Fruit fly (Drosophila melanogaster) whole organism, embryonic: ENCODE measurements around the gene CG18749.

Experiments
- Antp ChIP-seq: fragments of 200-800 bp; sonication (Bioruptor generic); optimal IDR thresholded peaks from 3 replicates; lab custom pipeline; 2016; ENCODE audit warnings: missing biosample characterization, missing genetic modification characterization
- Asciz ChIP-seq: fragments of 200-800 bp; sonication (Bioruptor generic); optimal IDR thresholded peaks from 2 replicates; lab custom pipeline; 2017; ENCODE audit warnings: missing biosample characterization, mild to moderate bottlenecking, missing genetic modification characterization, missing genetic modification reagents
- CG10267 ChIP-seq: fragments of 200-800 bp; sonication (Bioruptor generic); optimal IDR thresholded peaks from 2 replicates; lab custom pipeline; 2018; ENCODE audit warnings: missing biosample characterization, mild to moderate bottlenecking, missing genetic modification characterization, moderate library complexity
- CG10321 ChIP-seq: fragments of 200-800 bp; sonication (Bioruptor generic); IDR thresholded peaks from 2 replicates; pipeline ENCODE4 v1.3.6; 2022; ENCODE audit warnings: missing biosample characterization, missing genetic modification characterization
- CG11398 ChIP-seq: fragments of 200-800 bp; sonication (Bioruptor generic); optimal IDR thresholded peaks from 2 replicates; lab custom pipeline; 2016; ENCODE audit warnings: missing biosample characterization, missing genetic modification characterization
- CG11504 ChIP-seq: fragments of 200-800 bp; sonication (Bioruptor generic); optimal IDR thresholded peaks from 3 replicates; lab custom pipeline; 2019; ENCODE audit warnings: missing biosample characterization, mild to moderate bottlenecking, missing genetic modification characterization, moderate library complexity
- CG1233 ChIP-seq: fragments of 200-800 bp; sonication (Bioruptor generic); optimal IDR thresholded peaks from 4 replicates; lab custom pipeline; 2018; ENCODE audit warnings: missing biosample characterization, mild to moderate bottlenecking, missing genetic modification characterization
- CG12744 ChIP-seq: fragments of 200-800 bp; sonication (Bioruptor generic); optimal IDR thresholded peaks from 2 replicates; lab custom pipeline; 2016; ENCODE audit warnings: missing biosample characterization, missing genetic modification characterization
- CG14710 ChIP-seq: fragments of 200-800 bp; sonication (Bioruptor generic); optimal IDR thresholded peaks from 3 replicates; lab custom pipeline; 2019; ENCODE audit warnings: missing biosample characterization, mild to moderate bottlenecking, missing genetic modification characterization, moderate library complexity
- CG14965 ChIP-seq: fragments of 200-800 bp; sonication (Bioruptor generic); optimal IDR thresholded peaks from 2 replicates; lab custom pipeline; 2016; ENCODE audit warnings: missing biosample characterization, missing genetic modification characterization, borderline replicate concordance
- CG1603 ChIP-seq: fragments of 200-800 bp; sonication (Bioruptor generic); optimal IDR thresholded peaks from 2 replicates; lab custom pipeline; 2019; ENCODE audit warnings: missing biosample characterization, mild to moderate bottlenecking, missing genetic modification characterization, moderate library complexity
- CG17359 ChIP-seq: fragments of 200-800 bp; sonication (Bioruptor generic); optimal IDR thresholded peaks from 3 replicates; lab custom pipeline; 2018; ENCODE audit warnings: missing biosample characterization, mild to moderate bottlenecking, missing genetic modification characterization, moderate library complexity
- CG17361 ChIP-seq: fragments of 200-800 bp; sonication (Bioruptor generic); IDR thresholded peaks from 3 replicates; pipeline ENCODE4 v1.3.6; 2022; ENCODE audit warnings: missing biosample characterization, missing genetic modification characterization
- CG17385 ChIP-seq: fragments of 200-800 bp; sonication (Bioruptor generic); optimal IDR thresholded peaks from 3 replicates; lab custom pipeline; 2018; ENCODE audit warnings: missing biosample characterization, mild to moderate bottlenecking, missing genetic modification characterization
- CG17612 ChIP-seq: fragments of 200-800 bp; sonication (Bioruptor generic); IDR thresholded peaks from 2 replicates; pipeline ENCODE4 v1.3.6; 2022; ENCODE audit warnings: missing biosample characterization, missing genetic modification characterization
- CG2199 ChIP-seq: fragments of 200-800 bp; sonication (Bioruptor generic); IDR thresholded peaks from 3 replicates; pipeline ENCODE4 v1.3.6; 2022; ENCODE audit warnings: missing biosample characterization, missing genetic modification characterization
- CG3163 ChIP-seq: fragments of 200-800 bp; sonication (Bioruptor generic); optimal IDR thresholded peaks from 3 replicates; lab custom pipeline; 2016; ENCODE audit warnings: missing biosample characterization, missing genetic modification characterization
- CG34224 ChIP-seq: fragments of 200-800 bp; sonication (Bioruptor generic); IDR thresholded peaks from 3 replicates; pipeline ENCODE4 v1.3.6; 2022; ENCODE audit warnings: missing biosample characterization, missing genetic modification characterization; ENCODE audit not compliant: partially characterized antibody
- CG4360 ChIP-seq: fragments of 200-800 bp; sonication (Bioruptor generic); IDR thresholded peaks from 2 replicates; pipeline ENCODE4 v1.3.6; 2022; ENCODE audit warnings: missing biosample characterization, missing genetic modification characterization
- CG6254 ChIP-seq: fragments of 200-800 bp; sonication (Bioruptor generic); optimal IDR thresholded peaks from 3 replicates; lab custom pipeline; 2017; ENCODE audit warnings: mild to moderate bottlenecking, missing biosample characterization, missing genetic modification reagents, missing genetic modification characterization
- CG7928 ChIP-seq: fragments of 200-800 bp; sonication (Bioruptor generic); optimal IDR thresholded peaks from 2 replicates; lab custom pipeline; 2017; ENCODE audit warnings: missing biosample characterization, mild to moderate bottlenecking, missing genetic modification characterization
- CTCF ChIP-seq: fragments of 200-800 bp; sonication (Bioruptor generic); optimal IDR thresholded peaks from 2 replicates; lab custom pipeline; 2017; ENCODE audit warnings: missing biosample characterization, mild to moderate bottlenecking, missing genetic modification characterization, moderate library complexity
- Dbx ChIP-seq: fragments of 200-800 bp; sonication (Bioruptor generic); IDR thresholded peaks from 3 replicates; pipeline ENCODE4 v1.3.6; 2022; ENCODE audit warnings: missing biosample characterization, missing genetic modification characterization
- Deaf1 ChIP-seq: fragments of 200-800 bp; optimal IDR thresholded peaks from 3 replicates; lab custom pipeline; 2019; ENCODE audit warnings: missing biosample characterization, mild to moderate bottlenecking, missing genetic modification characterization, moderate library complexity
- Fer2 ChIP-seq: fragments of 200-800 bp; sonication (Bioruptor generic); optimal IDR thresholded peaks from 2 replicates; lab custom pipeline; 2018; ENCODE audit warnings: missing biosample characterization, mild to moderate bottlenecking, missing genetic modification characterization, moderate library complexity
- H2.0 ChIP-seq: fragments of 200-800 bp; sonication (Bioruptor generic); IDR thresholded peaks from 2 replicates; pipeline ENCODE4 v1.3.6; 2022; ENCODE audit warnings: missing biosample characterization, missing genetic modification characterization
- HLHmδ ChIP-seq: fragments of 200-800 bp; sonication (Bioruptor generic); optimal IDR thresholded peaks from 2 replicates; lab custom pipeline; 2018; ENCODE audit warnings: missing biosample characterization, mild to moderate bottlenecking, missing genetic modification characterization, moderate library complexity
- Pdp1 ChIP-seq, 2 experiments: fragments of 200-800 bp; sonication (Bioruptor generic); optimal IDR thresholded peaks; 3 replicates each; lab custom pipeline; 2016; ENCODE audit warnings: missing biosample characterization in 2 of 2, missing genetic modification characterization in 2 of 2, mild to moderate bottlenecking in 1 of 2, moderate library complexity in 1 of 2
- ab ChIP-seq: fragments of 200-800 bp; sonication (Bioruptor generic); optimal IDR thresholded peaks from 2 replicates; lab custom pipeline; 2016; ENCODE audit warnings: missing biosample characterization, missing genetic modification characterization
- cato ChIP-seq: fragments of 200-800 bp; sonication (Bioruptor generic); optimal IDR thresholded peaks from 2 replicates; lab custom pipeline; 2016; ENCODE audit warnings: missing biosample characterization, missing genetic modification characterization, borderline replicate concordance
- chinmo ChIP-seq: fragments of 200-800 bp; sonication (Bioruptor generic); IDR thresholded peaks from 4 replicates; pipeline ENCODE4 v1.3.6; 2022; ENCODE audit warnings: missing biosample characterization, missing genetic modification characterization; ENCODE audit not compliant: partially characterized antibody
- corto ChIP-seq: fragments of 200-800 bp; sonication (Bioruptor generic); optimal IDR thresholded peaks from 2 replicates; lab custom pipeline; 2016; ENCODE audit warnings: missing biosample characterization, mild to moderate bottlenecking, missing genetic modification characterization, moderate library complexity
- dmrt99B ChIP-seq: fragments of 200-800 bp; sonication (Bioruptor generic); optimal IDR thresholded peaks from 2 replicates; lab custom pipeline; 2018; ENCODE audit warnings: missing biosample characterization, mild to moderate bottlenecking, missing genetic modification characterization, moderate library complexity
- h ChIP-seq: fragments of >200 bp; optimal IDR thresholded peaks from 2 replicates; lab custom pipeline; 2017
- her ChIP-seq: fragments of 200-800 bp; sonication (Bioruptor generic); optimal IDR thresholded peaks from 2 replicates; lab custom pipeline; 2016; ENCODE audit warnings: missing biosample characterization, missing genetic modification characterization
- kay ChIP-seq: fragments of 200-800 bp; sonication (Bioruptor generic); optimal IDR thresholded peaks from 2 replicates; lab custom pipeline; 2016; ENCODE audit warnings: missing biosample characterization, missing genetic modification characterization
- nom ChIP-seq: fragments of 200-800 bp; sonication (Bioruptor generic); optimal IDR thresholded peaks from 2 replicates; lab custom pipeline; 2017; ENCODE audit warnings: missing biosample characterization, missing genetic modification characterization, mild to moderate bottlenecking, moderate library complexity, missing genetic modification reagents
- oc ChIP-seq: fragments of 200-800 bp; sonication (Bioruptor generic); optimal IDR thresholded peaks from 2 replicates; lab custom pipeline; 2018; ENCODE audit warnings: missing biosample characterization, mild to moderate bottlenecking, missing genetic modification characterization, moderate library complexity
- peb ChIP-seq: fragments of 200-800 bp; sonication (Bioruptor generic); IDR thresholded peaks from 2 replicates; pipeline ENCODE4 v1.3.6; 2022; ENCODE audit warnings: missing biosample characterization, missing genetic modification characterization
- prd ChIP-seq, 3 experiments: fragments of >200 bp in 2 of 3; fragments of 200-800 bp in 1 of 3; sonication (Bioruptor generic) in 1 of 3; optimal IDR thresholded peaks in 2 of 3; IDR thresholded peaks in 1 of 3; 2 replicates in 2 of 3; 3 replicates in 1 of 3; pipeline versions ENCODE4 v1.3.6 to Lab custom; 2017 to 2022; ENCODE audit warnings: missing biosample characterization in 1 of 3, missing genetic modification characterization in 1 of 3
- pros ChIP-seq: fragments of 200-800 bp; sonication (Bioruptor generic); optimal IDR thresholded peaks from 3 replicates; lab custom pipeline; 2019; ENCODE audit warnings: missing biosample characterization, mild to moderate bottlenecking, missing genetic modification characterization, moderate library complexity
- pum ChIP-seq: fragments of 200-800 bp; sonication (Bioruptor generic); optimal IDR thresholded peaks from 2 replicates; lab custom pipeline; 2016; ENCODE audit warnings: missing biosample characterization, missing genetic modification characterization
- ranshi ChIP-seq: fragments of 200-800 bp; sonication (Bioruptor generic); IDR thresholded peaks from 2 replicates; pipeline ENCODE4 v1.3.6; 2022; ENCODE audit warnings: missing biosample characterization, missing genetic modification characterization
- sd ChIP-seq: fragments of 200-800 bp; sonication (Bioruptor generic); optimal IDR thresholded peaks from 3 replicates; lab custom pipeline; 2018; ENCODE audit warnings: missing biosample characterization, mild to moderate bottlenecking, missing genetic modification characterization, moderate library complexity
- so ChIP-seq: fragments of 200-800 bp; sonication (Bioruptor generic); IDR thresholded peaks from 3 replicates; pipeline ENCODE4 v1.3.6; 2022; ENCODE audit warnings: missing biosample characterization, missing genetic modification characterization
- sr ChIP-seq: fragments of 200-800 bp; sonication (Bioruptor generic); IDR thresholded peaks from 3 replicates; pipeline ENCODE4 v1.3.6; 2022; ENCODE audit warnings: missing biosample characterization, missing genetic modification characterization
- vvl ChIP-seq: fragments of 200-800 bp; sonication (Bioruptor generic); IDR thresholded peaks from 2 replicates; pipeline ENCODE4 v1.3.6; 2022; ENCODE audit warnings: missing biosample characterization, missing genetic modification characterization
- zen ChIP-seq: fragments of 200-800 bp; sonication (Bioruptor generic); optimal IDR thresholded peaks from 3 replicates; lab custom pipeline; 2018; ENCODE audit warnings: missing biosample characterization, mild to moderate bottlenecking, missing genetic modification characterization, moderate library complexity

CG18749 gene

DNA sequence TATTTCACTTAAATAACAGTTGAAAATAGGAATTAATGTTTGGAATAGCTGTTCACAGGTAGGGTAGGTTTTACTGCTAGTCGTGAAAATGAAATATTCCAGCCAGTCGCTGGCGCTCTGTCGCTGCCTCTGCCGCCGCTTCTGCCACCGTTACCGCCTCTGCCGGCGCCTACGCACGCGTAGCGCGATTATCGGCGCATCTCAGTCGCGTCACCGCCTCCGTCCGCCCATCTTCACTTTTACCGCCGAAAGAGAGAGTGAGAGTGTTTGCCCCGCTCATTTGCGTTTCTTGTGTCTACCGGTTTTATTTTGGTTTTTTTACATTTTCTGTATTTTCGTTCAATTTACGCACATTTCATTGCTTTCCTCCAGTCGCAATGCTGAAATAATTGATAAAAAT, 7.7 kb downstream of the CG18749 start (continued):
- TF ChIP-seq HLHmδ (GFP tag; lab: Kevin White, UChicago), result peak; percentile 77
- TF ChIP-seq ab (GFP tag; lab: Kevin White, UChicago), result no peak
- TF ChIP-seq CG10321 (GFP tag; lab: Robert Waterston, UW), result no peak
- TF ChIP-seq CG14710 (tag; lab: Kevin White, UChicago), result peak; percentile 14
- TF ChIP-seq CG17361 (GFP tag; lab: Robert Waterston, UW), result no peak
- no peak for TF ChIP-seq CG17612 (GFP tag; lab: Robert Waterston, UW)
- no peak for TF ChIP-seq CG10267 (tag; lab: Kevin White, UChicago)
- no peak for TF ChIP-seq kay (GFP tag; lab: Kevin White, UChicago)
- peak; percentile 69; the same call in 1 of the 3 replicates for TF ChIP-seq CG2199 (GFP tag; lab: Robert Waterston, UW)
- peak; percentile 32 for TF ChIP-seq zen (tag; lab: Kevin White, UChicago)

DNA sequence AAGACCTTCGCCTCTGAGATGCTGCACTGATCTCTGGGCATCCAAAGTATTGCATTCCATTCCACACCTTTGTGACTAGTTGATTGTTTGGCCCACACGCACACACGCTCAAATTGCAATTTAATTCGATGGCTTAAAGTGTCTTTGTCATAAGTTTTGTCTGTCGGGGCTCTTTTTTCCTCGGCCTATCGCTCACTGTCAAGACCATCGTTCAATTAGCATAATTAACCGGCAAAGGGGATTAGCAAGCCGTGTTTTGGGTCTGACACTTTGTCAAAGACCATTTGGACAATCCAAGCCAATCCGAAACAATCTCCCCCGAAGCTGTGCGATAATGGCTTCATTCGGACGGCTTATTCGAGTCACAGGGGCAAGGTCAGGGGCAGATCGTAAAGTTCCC, 10.5 kb downstream of the CG18749 start:
- peak in 1 of 2 experiments; percentile 7 for TF ChIP-seq Pdp1 (GFP tag; optimal IDR thresholded peaks at IDR 0.05; lab: Kevin White, UChicago)
- TF ChIP-seq oc (tag; lab: Kevin White, UChicago), result peak; percentile 78
- peak; percentile 52 for TF ChIP-seq sd
- no peak for TF ChIP-seq CG3163 (GFP tag; lab: Kevin White, UChicago)
- TF ChIP-seq chinmo (GFP tag; lab: Robert Waterston, UW), result 0 out of 4 replicates have a peak, but pooled peaks have one; percentile 64
- peak; percentile 14; the same call in 1 of the 2 replicates for TF ChIP-seq vvl (GFP tag; lab: Robert Waterston, UW)
- TF ChIP-seq pros (GFP tag; lab: Kevin White, UChicago), result peak; percentile 2
- TF ChIP-seq CG17385 (GFP tag; lab: Kevin White, UChicago), result no peak

DNA sequence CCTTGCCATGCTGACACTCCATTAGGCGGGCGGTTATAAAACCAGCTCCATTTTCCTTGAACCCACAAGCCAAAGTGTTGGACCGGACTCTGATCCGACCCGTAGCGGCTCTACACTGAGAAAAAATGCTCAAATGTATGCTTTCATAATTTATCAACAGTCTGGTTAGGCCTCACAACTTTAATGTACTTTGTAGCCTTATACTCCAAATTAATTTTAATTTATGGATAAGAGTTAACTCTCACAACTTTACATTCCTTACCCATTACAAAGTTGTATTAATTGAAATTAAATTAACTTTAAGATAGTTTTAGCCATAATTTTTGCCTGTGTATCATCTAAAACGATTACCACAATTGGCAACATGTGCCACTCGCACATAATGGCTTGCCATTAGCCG, 12.2 kb downstream of the CG18749 start:
- TF ChIP-seq CG1603 (tag; lab: Kevin White, UChicago) (peak; percentile 11), Asciz (GFP tag; lab: Kevin White, UChicago) (no peak), Dbx (GFP tag; lab: Robert Waterston, UW) (no peak), her (no peak), CG34224 (no peak), CG4360 (GFP tag; lab: Robert Waterston, UW) (no peak), cato (GFP tag; lab: Kevin White, UChicago) (no peak), sr (GFP tag; lab: Robert Waterston, UW) (no peak), corto (GFP tag; lab: Kevin White, UChicago) (no peak), CTCF (GFP tag; lab: Kevin White, UChicago) (no peak), CG12744 (GFP tag; lab: Kevin White, UChicago) (no peak), peb (GFP tag; lab: Robert Waterston, UW) (no peak), CG7928 (GFP tag; lab: Kevin White, UChicago) (no peak), CG14965 (GFP tag; lab: Kevin White, UChicago) (no peak), CG17359 (tag; lab: Kevin White, UChicago) (peak; percentile 19), CG11504 (tag; lab: Kevin White, UChicago) (peak; percentile 59), dmrt99B (tag; lab: Kevin White, UChicago) (peak; percentile 44), nom (GFP tag; lab: Kevin White, UChicago) (no peak), prd (optimal IDR thresholded peaks at IDR 0.05; lab: Kevin White, UChicago) (no peak), prd (GFP tag; IDR thresholded peaks at IDR 0.05; lab: Robert Waterston, UW) (no peak), Antp (GFP tag; lab: Kevin White, UChicago) (no peak), so (no peak), CG1233 (GFP tag; lab: Kevin White, UChicago) (peak; percentile 27), CG6254 (no peak), Deaf1 (tag; lab: Kevin White, UChicago) (peak; percentile 4), H2.0 (GFP tag; lab: Robert Waterston, UW) (no peak), ranshi (GFP tag; lab: Robert Waterston, UW) (0 out of 2 replicates have a peak, but pooled peaks have one; percentile 17), CG11398 (GFP tag; lab: Kevin White, UChicago) (no peak), pum (GFP tag; lab: Kevin White, UChicago) (no peak), Fer2 (tag; lab: Kevin White, UChicago) (no peak), h (lab: Kevin White, UChicago) (no peak)
